Fruit fly (Drosophila melanogaster): ENCODE results near the gene Arfrp1.
A peak's percentile ranks its signal among the peaks of the same experiment; 100 is the strongest.

The Arfrp1 gene

dm6 chrX:9141219-9141618 lies 34.4 kb downstream of the Arfrp1 start (continued):
- TF ChIP-seq dati (GFP tag; IDR thresholded peaks at IDR 0.05) (peak; percentile 67), CG11695 (GFP tag; IDR thresholded peaks at IDR 0.05) (peak; percentile 67; the same call in 1 of the 3 replicates), chn (GFP tag; optimal IDR thresholded peaks at IDR 0.05) (peak; percentile 78), tgo (GFP tag; IDR thresholded peaks at IDR 0.05) (peak; percentile 80), mld (GFP tag; IDR thresholded peaks at IDR 0.05; ENCODE audit: partially characterized antibody) (no peak), nerfin-1 (tag; optimal IDR thresholded peaks at IDR 0.05) (peak; percentile 93), gfzf (GFP tag; optimal IDR thresholded peaks at IDR 0.05) (no peak), CG17328 (GFP tag; IDR thresholded peaks at IDR 0.05) (peak; percentile 85), Fer2 (tag; optimal IDR thresholded peaks at IDR 0.05) (peak; percentile 34), shn (GFP tag; optimal IDR thresholded peaks at IDR 0.05) (peak; percentile 43), CG1603 (tag; optimal IDR thresholded peaks at IDR 0.05) (peak; percentile 86), CG4282 (GFP tag; optimal IDR thresholded peaks at IDR 0.05) (no peak), crol (GFP tag; IDR thresholded peaks at IDR 0.05) (peak; percentile 18; the same call in 1 of the 2 replicates), CG16813 (GFP tag; IDR thresholded peaks at IDR 0.05; ENCODE audit: partially characterized antibody) (no peak), CG5245 (GFP tag; optimal IDR thresholded peaks at IDR 0.05) (peak; percentile 57), bcd (GFP tag; optimal IDR thresholded peaks at IDR 0.05) (peak; percentile 53), CG11247 (GFP tag; IDR thresholded peaks at IDR 0.05) (peak; percentile 72), pho (GFP tag; optimal IDR thresholded peaks at IDR 0.05) (peak; percentile 38), CG31388 (GFP tag; optimal IDR thresholded peaks at IDR 0.05) (no peak), Oli (tag; optimal IDR thresholded peaks at IDR 0.05) (peak; percentile 71), tx (GFP tag; optimal IDR thresholded peaks at IDR 0.05) (peak; percentile 9), pan (optimal IDR thresholded peaks at IDR 0.05) (no peak), pan (GFP tag; optimal IDR thresholded peaks at IDR 0.05 in 1 of 2, IDR thresholded peaks at IDR 0.05 in 1 of 2) (peak in 1 of 2 experiments; percentile 81), Hr3 (GFP tag; optimal IDR thresholded peaks at IDR 0.05) (peak; percentile 65), CG18764 (GFP tag; optimal IDR thresholded peaks at IDR 0.05) (peak; percentile 13), kay (GFP tag; optimal IDR thresholded peaks at IDR 0.05) (peak; percentile 21), sens (GFP tag) (peak; percentile 94), dmrt11E (tag; optimal IDR thresholded peaks at IDR 0.05) (peak; percentile 79), salm (tag; optimal IDR thresholded peaks at IDR 0.05) (peak; percentile 18), ssp (GFP tag; IDR thresholded peaks at IDR 0.05) (peak; percentile 77), CG6254 (GFP tag; optimal IDR thresholded peaks at IDR 0.05) (peak; percentile 40), CG10654 (GFP tag; optimal IDR thresholded peaks at IDR 0.05) (peak; percentile 64), Dip2 (GFP tag; IDR thresholded peaks at IDR 0.05) (no peak), CG12744 (GFP tag; optimal IDR thresholded peaks at IDR 0.05) (no peak), ap (GFP tag; IDR thresholded peaks at IDR 0.05) (peak; percentile 74), CG8765 (GFP tag; IDR thresholded peaks at IDR 0.05) (peak; percentile 90), lab (GFP tag; optimal IDR thresholded peaks at IDR 0.05) (no peak), ara (GFP tag; IDR thresholded peaks at IDR 0.05) (peak; percentile 90), Adf1 (GFP tag; IDR thresholded peaks at IDR 0.05) (0 out of 2 replicates have a peak, but pooled peaks have one; percentile 12), gt (GFP tag; IDR thresholded peaks at IDR 0.05) (peak; percentile 85), ATbp (GFP tag; optimal IDR thresholded peaks at IDR 0.05) (peak; percentile 74), chm (GFP tag; IDR thresholded peaks at IDR 0.05) (peak; percentile 86), ttk (GFP tag; IDR thresholded peaks at IDR 0.05) (peak; percentile 83), E2f2 (GFP tag; IDR thresholded peaks at IDR 0.05) (peak; percentile 42), jigr1 (GFP tag; IDR thresholded peaks at IDR 0.05) (peak; percentile 75; the same call in 2 of the 3 replicates), CG1647 (GFP tag; optimal IDR thresholded peaks at IDR 0.05) (no peak), CG7357 (GFP tag; IDR thresholded peaks at IDR 0.05) (peak; percentile 72), fu2 (GFP tag; optimal IDR thresholded peaks at IDR 0.05) (no peak), Dip3 (GFP tag; optimal IDR thresholded peaks at IDR 0.05) (peak; percentile 58), Xrp1 (GFP tag; IDR thresholded peaks at IDR 0.05) (peak; percentile 93), Spps (tag; optimal IDR thresholded peaks at IDR 0.05) (peak; percentile 31), ash1 (GFP tag; optimal IDR thresholded peaks at IDR 0.05) (no peak), CG8924 (tag; optimal IDR thresholded peaks at IDR 0.05) (peak; percentile 69)

Measured in whole organism, embryonic.